Worm (Caenorhabditis elegans): ENCODE data around the gene rme-1.

Gene rme-1

DNA sequence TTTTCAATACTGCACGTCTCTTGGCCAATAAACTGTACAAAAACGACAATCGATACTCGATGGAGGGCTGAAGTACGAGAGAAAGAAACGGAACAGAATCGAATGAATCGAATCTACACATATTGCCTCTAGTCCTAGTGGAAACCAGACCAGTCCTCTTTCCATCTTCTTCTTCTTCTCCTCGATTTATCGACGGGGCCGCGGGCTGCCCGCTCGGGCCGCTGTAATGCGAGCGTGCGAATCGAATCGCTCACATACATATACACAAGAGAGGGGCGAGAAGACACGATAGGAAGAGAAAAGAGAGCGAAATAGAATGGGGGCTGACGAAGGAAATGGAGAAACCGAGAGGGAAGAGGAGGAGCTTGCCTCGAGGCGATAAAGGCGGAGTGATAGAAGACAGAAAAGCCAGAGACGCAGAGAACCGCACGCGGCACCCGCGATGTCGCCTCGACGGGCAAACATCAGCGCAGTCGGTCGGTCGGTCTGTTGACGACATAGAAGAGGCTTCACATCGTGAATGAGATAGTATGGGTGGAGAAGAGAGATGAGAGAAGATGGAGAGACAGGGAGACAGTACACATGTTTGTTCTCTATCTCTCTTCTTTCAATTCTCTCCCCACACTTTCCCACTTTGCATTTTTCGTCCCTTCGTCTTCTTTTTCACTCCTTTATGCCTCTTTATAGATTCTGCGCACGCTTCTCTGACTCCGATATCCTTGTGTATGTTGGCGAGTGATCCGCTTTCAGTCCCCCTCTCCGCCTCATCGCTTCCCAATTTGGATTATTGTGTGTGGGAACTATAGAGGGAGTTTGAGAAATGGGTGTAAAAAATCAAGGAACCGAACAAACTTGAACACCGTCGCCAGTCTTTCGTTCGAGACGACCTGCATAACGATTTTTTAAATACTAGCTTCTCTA is 18.9 kb downstream of the rme-1 start:
- TF ChIP-seq elt-3 (tag; optimal IDR thresholded peaks at IDR 0.05), result peak in 1 of 3 experiments; percentile 20
- no peak for TF ChIP-seq nhr-76 (tag; optimal IDR thresholded peaks at IDR 0.05)
- TF ChIP-seq sea-2 (GFP tag; optimal IDR thresholded peaks at IDR 0.05), result no peak
- TF ChIP-seq unc-39 (tag; optimal IDR thresholded peaks at IDR 0.05), result no peak
- TF ChIP-seq elt-2 (tag; optimal IDR thresholded peaks at IDR 0.05), result peak; percentile 86
- peak; percentile 62 for TF ChIP-seq ceh-28 (tag; optimal IDR thresholded peaks at IDR 0.05)
- no peak for TF ChIP-seq mml-1 (tag; optimal IDR thresholded peaks at IDR 0.05)
- TF ChIP-seq ceh-16 (tag; optimal IDR thresholded peaks at IDR 0.05), result peak; percentile 27
- TF ChIP-seq jun-1 (tag; optimal IDR thresholded peaks at IDR 0.05), result peak; percentile 96
- TF ChIP-seq daf-12 (tag; optimal IDR thresholded peaks at IDR 0.05), result no peak
- TF ChIP-seq hmg-11 (tag; optimal IDR thresholded peaks at IDR 0.05), result peak; percentile 97
- peak; percentile 59 for TF ChIP-seq egl-5 (tag; optimal IDR thresholded peaks at IDR 0.05)
- no peak for TF ChIP-seq eor-1 (tag; optimal IDR thresholded peaks at IDR 0.05)
- TF ChIP-seq egl-27 (tag; optimal IDR thresholded peaks at IDR 0.05), result no peak
- peak; percentile 93 for TF ChIP-seq pqm-1 (tag; optimal IDR thresholded peaks at IDR 0.05)
- TF ChIP-seq nhr-237 (tag; optimal IDR thresholded peaks at IDR 0.05), result no peak
- peak; percentile 96 for TF ChIP-seq lsy-12 (tag; optimal IDR thresholded peaks at IDR 0.05)
- TF ChIP-seq elt-1 (tag; optimal IDR thresholded peaks at IDR 0.05), result peak; percentile 86
- peak; percentile 66 for TF ChIP-seq snpc-4 (tag; optimal IDR thresholded peaks at IDR 0.05)
- TF ChIP-seq lin-15B (tag; optimal IDR thresholded peaks at IDR 0.05), result peak; percentile 24
- TF ChIP-seq fkh-10 (GFP tag; optimal IDR thresholded peaks at IDR 0.05), result peak; percentile 83
- peak; percentile 71 for TF ChIP-seq R02D3.7 (tag; optimal IDR thresholded peaks at IDR 0.05)
- no peak for TF ChIP-seq aly-2 (tag; optimal IDR thresholded peaks at IDR 0.05)
- no peak for TF ChIP-seq nhr-67 (tag; optimal IDR thresholded peaks at IDR 0.05)
- TF ChIP-seq mdl-1 (tag; optimal IDR thresholded peaks at IDR 0.05), result peak; percentile 95
- no peak for TF ChIP-seq nhr-12 (tag; optimal IDR thresholded peaks at IDR 0.05)
- TF ChIP-seq nhr-11 (tag; optimal IDR thresholded peaks at IDR 0.05), result peak; percentile 93
- TF ChIP-seq lin-39 (tag; optimal IDR thresholded peaks at IDR 0.05), result peak; percentile 96
- TF ChIP-seq ztf-11 (tag; optimal IDR thresholded peaks at IDR 0.05), result no peak
- TF ChIP-seq ceh-82 (tag; optimal IDR thresholded peaks at IDR 0.05), result peak; percentile 59
- peak; percentile 90 for TF ChIP-seq tbx-2 (tag; optimal IDR thresholded peaks at IDR 0.05)
- TF ChIP-seq ztf-4 (tag; optimal IDR thresholded peaks at IDR 0.05), result peak; percentile 84
- no peak for TF ChIP-seq fos-1 (tag; optimal IDR thresholded peaks at IDR 0.05)
- no peak for TF ChIP-seq ceh-9 (tag; optimal IDR thresholded peaks at IDR 0.05)
- peak; percentile 91 for TF ChIP-seq nfya-1 (tag; optimal IDR thresholded peaks at IDR 0.05; ENCODE audit: insufficient read depth)
- no peak for TF ChIP-seq nhr-28 (tag; optimal IDR thresholded peaks at IDR 0.05)
- TF ChIP-seq pha-4 (tag; optimal IDR thresholded peaks at IDR 0.05), result peak; percentile 97
- no peak for TF ChIP-seq ZK546.5 (tag; optimal IDR thresholded peaks at IDR 0.05)
- no peak for TF ChIP-seq nhr-77 (tag; optimal IDR thresholded peaks at IDR 0.05)
- peak; percentile 92 for TF ChIP-seq nhr-23 (tag; optimal IDR thresholded peaks at IDR 0.05)
- peak; percentile 75 for TF ChIP-seq unc-62 (GFP tag; optimal IDR thresholded peaks at IDR 0.05)
- TF ChIP-seq nhr-43 (tag; optimal IDR thresholded peaks at IDR 0.05; ENCODE audit: poor library complexity, severe bottlenecking), result peak; percentile 91
- peak; percentile 99 for TF ChIP-seq ama-1 (optimal IDR thresholded peaks at IDR 0.05)
- peak; percentile 73 for TF ChIP-seq nhr-25 (tag; optimal IDR thresholded peaks at IDR 0.05)
- peak; percentile 85 for TF ChIP-seq zag-1 (tag; optimal IDR thresholded peaks at IDR 0.05)
- TF ChIP-seq fkh-2 (tag; optimal IDR thresholded peaks at IDR 0.05), result no peak
- peak; percentile 22 for TF ChIP-seq skn-1 (tag; optimal IDR thresholded peaks at IDR 0.05)
